Worm (Caenorhabditis elegans) whole organism, early embryonic: ENCODE data around the gene clec-219.

ENCODE experiments used
- ama-1 ChIP-seq: fragments of 150-350 bp; optimal IDR thresholded peaks from 2 replicates; lab custom pipeline; 2014
- tbx-37 ChIP-seq: fragments of 200-800 bp; sonication (Bioruptor generic); conservative IDR thresholded peaks from 2 replicates; pipeline ENCODE4 v1.3.6; 2022; ENCODE audit warnings: missing genetic modification reagents, missing genetic modification characterization, missing compliant biosample characterization

DNA sequence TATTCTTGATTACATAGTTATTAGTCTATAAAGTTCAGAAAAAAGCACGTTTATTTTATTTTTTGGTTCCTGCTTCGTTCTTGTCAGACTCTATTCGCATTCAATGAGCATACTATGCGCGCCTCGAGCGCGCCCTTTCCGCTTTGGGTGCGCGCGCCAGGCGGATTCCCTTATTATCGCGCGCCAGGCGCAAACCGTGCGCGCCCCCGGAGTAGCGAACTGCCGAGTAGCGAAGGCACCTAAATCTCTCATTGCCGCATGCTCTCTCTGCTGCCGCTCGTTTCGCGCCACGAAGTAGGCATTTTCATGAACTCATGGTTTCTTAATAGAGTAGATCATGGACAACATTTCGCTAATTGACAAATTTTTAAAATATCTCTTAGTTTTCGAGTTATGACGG is 8.8 kb downstream of the clec-219 start:
- TF ChIP-seq tbx-37 (GFP tag; lab: Robert Waterston, UW) (no peak), ama-1 (lab: Kevin White, UChicago) (no peak)
